Fruit fly (Drosophila melanogaster) whole organism, embryonic: ENCODE data around the gene CG17364.
A peak's percentile ranks its signal among the peaks of the same experiment; 100 is the strongest.

ENCODE experiments used
- Bdp1 ChIP-seq: fragments of 200-800 bp; sonication (Bioruptor generic); optimal IDR thresholded peaks from 3 replicates; lab custom pipeline; 2016; ENCODE audit warnings: missing biosample characterization, missing genetic modification characterization
- CG10147 ChIP-seq: fragments of 200-800 bp; sonication (Bioruptor generic); optimal IDR thresholded peaks from 2 replicates; lab custom pipeline; 2019; ENCODE audit warnings: missing biosample characterization, mild to moderate bottlenecking, missing genetic modification characterization, moderate library complexity
- CG1024 ChIP-seq: fragments of 200-800 bp; sonication (Bioruptor generic); IDR thresholded peaks from 2 replicates; pipeline ENCODE4 v1.3.6; 2022; ENCODE audit warnings: missing biosample characterization, missing genetic modification characterization
- CG10979 ChIP-seq: fragments of 200-800 bp; sonication (Bioruptor generic); optimal IDR thresholded peaks from 2 replicates; lab custom pipeline; 2018; ENCODE audit warnings: missing biosample characterization, mild to moderate bottlenecking, missing genetic modification characterization, moderate library complexity
- CG11696 ChIP-seq: fragments of 200-800 bp; sonication (Bioruptor generic); IDR thresholded peaks from 2 replicates; pipeline ENCODE4 v1.3.6; 2022; ENCODE audit warnings: missing biosample characterization, missing genetic modification characterization
- CG14710 ChIP-seq: fragments of 200-800 bp; sonication (Bioruptor generic); optimal IDR thresholded peaks from 3 replicates; lab custom pipeline; 2019; ENCODE audit warnings: missing biosample characterization, mild to moderate bottlenecking, missing genetic modification characterization, moderate library complexity
- CG14965 ChIP-seq: fragments of 200-800 bp; sonication (Bioruptor generic); optimal IDR thresholded peaks from 2 replicates; lab custom pipeline; 2016; ENCODE audit warnings: missing biosample characterization, missing genetic modification characterization, borderline replicate concordance
- CG1647 ChIP-seq: fragments of 200-800 bp; sonication (Bioruptor generic); optimal IDR thresholded peaks from 3 replicates; lab custom pipeline; 2016; ENCODE audit warnings: missing biosample characterization, missing genetic modification characterization
- CG17385 ChIP-seq: fragments of 200-800 bp; sonication (Bioruptor generic); optimal IDR thresholded peaks from 3 replicates; lab custom pipeline; 2018; ENCODE audit warnings: missing biosample characterization, mild to moderate bottlenecking, missing genetic modification characterization
- CG17802 ChIP-seq: fragments of 200-800 bp; sonication (Bioruptor generic); optimal IDR thresholded peaks from 2 replicates; lab custom pipeline; 2018; ENCODE audit warnings: missing biosample characterization, mild to moderate bottlenecking, missing genetic modification characterization, moderate library complexity
- CG17912 ChIP-seq: fragments of 200-800 bp; sonication (Bioruptor generic); optimal IDR thresholded peaks from 2 replicates; lab custom pipeline; 2018; ENCODE audit warnings: missing biosample characterization, mild to moderate bottlenecking, missing genetic modification characterization
- CG2116 ChIP-seq: fragments of 200-800 bp; sonication (Bioruptor generic); optimal IDR thresholded peaks from 3 replicates; lab custom pipeline; 2018; ENCODE audit warnings: missing biosample characterization, mild to moderate bottlenecking, missing genetic modification characterization
- CG2875 ChIP-seq: fragments of 200-800 bp; sonication (Bioruptor generic); optimal IDR thresholded peaks from 2 replicates; lab custom pipeline; 2017; ENCODE audit warnings: missing biosample characterization, mild to moderate bottlenecking, missing genetic modification characterization, missing genetic modification reagents
- CG3995 ChIP-seq: fragments of 200-800 bp; sonication (Bioruptor generic); optimal IDR thresholded peaks from 3 replicates; lab custom pipeline; 2016; ENCODE audit warnings: missing biosample characterization, missing genetic modification characterization
- CG6175 ChIP-seq: fragments of 200-800 bp; sonication (Bioruptor generic); IDR thresholded peaks from 3 replicates; pipeline ENCODE4 v1.3.6; 2022; ENCODE audit warnings: missing biosample characterization, missing genetic modification characterization
- CG6272 ChIP-seq: fragments of 200-800 bp; sonication (Bioruptor generic); IDR thresholded peaks from 2 replicates; pipeline ENCODE4 v1.3.6; 2022; ENCODE audit warnings: missing biosample characterization, missing genetic modification characterization
- CG6854 ChIP-seq: fragments of 200-800 bp; sonication (Bioruptor generic); optimal IDR thresholded peaks from 3 replicates; lab custom pipeline; 2017; ENCODE audit warnings: missing biosample characterization, mild to moderate bottlenecking, missing genetic modification characterization
- CG7839 ChIP-seq: fragments of 200-800 bp; sonication (Bioruptor generic); optimal IDR thresholded peaks from 3 replicates; lab custom pipeline; 2018; ENCODE audit warnings: missing biosample characterization, mild to moderate bottlenecking, missing genetic modification characterization, moderate library complexity
- CG7987 ChIP-seq: fragments of 200-800 bp; sonication (Bioruptor generic); optimal IDR thresholded peaks from 2 replicates; lab custom pipeline; 2018; ENCODE audit warnings: missing biosample characterization, mild to moderate bottlenecking, missing genetic modification characterization, moderate library complexity
- Chrac-16 ChIP-seq: fragments of 200-800 bp; sonication (Bioruptor generic); optimal IDR thresholded peaks from 3 replicates; lab custom pipeline; 2016; ENCODE audit warnings: missing biosample characterization, missing genetic modification characterization
- GATAe ChIP-seq: fragments of 200-800 bp; sonication (Bioruptor generic); conservative IDR thresholded peaks from 2 replicates; pipeline ENCODE4 v1.3.6; 2022; ENCODE audit warnings: missing biosample characterization, missing genetic modification characterization
- HHEX ChIP-seq: fragments of 200-800 bp; sonication (Bioruptor generic); optimal IDR thresholded peaks from 3 replicates; lab custom pipeline; 2017; ENCODE audit warnings: missing biosample characterization, mild to moderate bottlenecking, missing genetic modification characterization, missing genetic modification reagents
- HLH3B ChIP-seq: fragments of 200-800 bp; sonication (Bioruptor generic); IDR thresholded peaks from 2 replicates; pipeline ENCODE4 v1.3.6; 2022; ENCODE audit warnings: missing biosample characterization, missing genetic modification characterization
- HLHmδ ChIP-seq: fragments of 200-800 bp; sonication (Bioruptor generic); optimal IDR thresholded peaks from 2 replicates; lab custom pipeline; 2018; ENCODE audit warnings: missing biosample characterization, mild to moderate bottlenecking, missing genetic modification characterization, moderate library complexity
- Hand ChIP-seq: fragments of 200-800 bp; sonication (Bioruptor generic); optimal IDR thresholded peaks from 2 replicates; lab custom pipeline; 2017; ENCODE audit warnings: mild to moderate bottlenecking, missing biosample characterization, missing genetic modification reagents, missing genetic modification characterization
- Hr51 ChIP-seq, 2 experiments: fragments of 200-800 bp; sonication (Bioruptor generic); optimal IDR thresholded peaks; 2 replicates in 1 of 2; 3 replicates in 1 of 2; lab custom pipeline; 2016 to 2018; ENCODE audit warnings: missing biosample characterization in 2 of 2, missing genetic modification characterization in 2 of 2, mild to moderate bottlenecking in 1 of 2, moderate library complexity in 1 of 2
- Mad ChIP-seq: fragments of 200-800 bp; sonication (Bioruptor generic); optimal IDR thresholded peaks from 2 replicates; lab custom pipeline; 2016; ENCODE audit warnings: missing biosample characterization, missing genetic modification characterization
- Nf-YC ChIP-seq: fragments of 200-800 bp; optimal IDR thresholded peaks from 3 replicates; lab custom pipeline; 2019; ENCODE audit warnings: missing biosample characterization, mild to moderate bottlenecking, missing genetic modification characterization, moderate library complexity
- Sox100B ChIP-seq: fragments of 200-800 bp; sonication (Bioruptor generic); optimal IDR thresholded peaks from 3 replicates; lab custom pipeline; 2018; ENCODE audit warnings: missing biosample characterization, mild to moderate bottlenecking, missing genetic modification characterization
- ap ChIP-seq: fragments of 200-800 bp; sonication (Bioruptor generic); IDR thresholded peaks from 2 replicates; pipeline ENCODE4 v1.3.6; 2022; ENCODE audit warnings: missing biosample characterization, missing genetic modification characterization
- az2 ChIP-seq: fragments of 200-800 bp; sonication (Bioruptor generic); optimal IDR thresholded peaks from 3 replicates; lab custom pipeline; 2016; ENCODE audit warnings: missing biosample characterization, missing genetic modification characterization
- br ChIP-seq: fragments of >200 bp; optimal IDR thresholded peaks from 2 replicates; lab custom pipeline; 2017
- corto ChIP-seq: fragments of 200-800 bp; sonication (Bioruptor generic); optimal IDR thresholded peaks from 2 replicates; lab custom pipeline; 2016; ENCODE audit warnings: missing biosample characterization, mild to moderate bottlenecking, missing genetic modification characterization, moderate library complexity
- eve ChIP-seq, 2 experiments: fragments of >200 bp; optimal IDR thresholded peaks; 2 replicates each; lab custom pipeline; 2017; ENCODE audit warnings: missing biosample characterization in 2 of 2, missing genetic modification characterization in 2 of 2
- fd64A ChIP-seq: fragments of 200-800 bp; sonication (Bioruptor generic); optimal IDR thresholded peaks from 3 replicates; lab custom pipeline; 2018; ENCODE audit warnings: missing biosample characterization, mild to moderate bottlenecking, missing genetic modification characterization
- fu2 ChIP-seq: fragments of 200-800 bp; sonication (Bioruptor generic); optimal IDR thresholded peaks from 2 replicates; lab custom pipeline; 2016; ENCODE audit warnings: missing biosample characterization, missing genetic modification characterization
- hbn ChIP-seq: fragments of 200-800 bp; sonication (Bioruptor generic); IDR thresholded peaks from 2 replicates; pipeline ENCODE4 v1.3.6; 2022; ENCODE audit warnings: missing biosample characterization, missing genetic modification characterization; ENCODE audit not compliant: partially characterized antibody
- inv ChIP-seq: fragments of 200-800 bp; sonication (Bioruptor generic); IDR thresholded peaks from 2 replicates; pipeline ENCODE4 v1.3.6; 2022; ENCODE audit warnings: missing biosample characterization, missing genetic modification characterization; ENCODE audit not compliant: partially characterized antibody
- lmd ChIP-seq: fragments of 200-800 bp; sonication (Bioruptor generic); IDR thresholded peaks from 2 replicates; pipeline ENCODE4 v1.3.6; 2022; ENCODE audit warnings: missing biosample characterization, missing genetic modification characterization
- luna ChIP-seq: fragments of 200-800 bp; sonication (Bioruptor generic); optimal IDR thresholded peaks from 2 replicates; lab custom pipeline; 2016; ENCODE audit warnings: missing biosample characterization, missing genetic modification characterization
- otp ChIP-seq: fragments of 200-800 bp; sonication (Bioruptor generic); IDR thresholded peaks from 3 replicates; pipeline ENCODE4, ENCODE4 v1.3.6; 2022; ENCODE audit warnings: missing biosample characterization, missing genetic modification characterization
- peb ChIP-seq: fragments of 200-800 bp; sonication (Bioruptor generic); IDR thresholded peaks from 2 replicates; pipeline ENCODE4 v1.3.6; 2022; ENCODE audit warnings: missing biosample characterization, missing genetic modification characterization
- pros ChIP-seq: fragments of 200-800 bp; sonication (Bioruptor generic); optimal IDR thresholded peaks from 3 replicates; lab custom pipeline; 2019; ENCODE audit warnings: missing biosample characterization, mild to moderate bottlenecking, missing genetic modification characterization, moderate library complexity
- rib ChIP-seq: fragments of 200-800 bp; sonication (Bioruptor generic); IDR thresholded peaks from 2 replicates; pipeline ENCODE4 v1.3.6; 2022; ENCODE audit warnings: missing biosample characterization, missing genetic modification characterization
- sim ChIP-seq: fragments of 200-800 bp; sonication (Bioruptor generic); IDR thresholded peaks from 2 replicates; pipeline ENCODE4 v1.3.6; 2022; ENCODE audit warnings: missing biosample characterization, missing genetic modification characterization
- slp2 ChIP-seq: fragments of 200-800 bp; sonication (Bioruptor generic); optimal IDR thresholded peaks from 2 replicates; lab custom pipeline; 2016; ENCODE audit warnings: missing biosample characterization, missing genetic modification characterization
- so ChIP-seq: fragments of 200-800 bp; sonication (Bioruptor generic); IDR thresholded peaks from 3 replicates; pipeline ENCODE4 v1.3.6; 2022; ENCODE audit warnings: missing biosample characterization, missing genetic modification characterization
- sug ChIP-seq: fragments of 200-800 bp; optimal IDR thresholded peaks from 2 replicates; lab custom pipeline; 2019; ENCODE audit warnings: missing biosample characterization, mild to moderate bottlenecking, missing genetic modification characterization, moderate library complexity
- tna ChIP-seq: fragments of 200-800 bp; sonication (Bioruptor generic); IDR thresholded peaks from 2 replicates; pipeline ENCODE4 v1.3.6; 2022; ENCODE audit warnings: missing biosample characterization, missing genetic modification characterization; ENCODE audit not compliant: partially characterized antibody
- trem ChIP-seq: fragments of 200-800 bp; optimal IDR thresholded peaks from 3 replicates; lab custom pipeline; 2019; ENCODE audit warnings: missing biosample characterization, mild to moderate bottlenecking, missing genetic modification characterization, moderate library complexity
- trh ChIP-seq: fragments of 200-800 bp; sonication (Bioruptor generic); optimal IDR thresholded peaks from 2 replicates; lab custom pipeline; 2016; ENCODE audit warnings: missing biosample characterization, missing genetic modification characterization
- zfh1 ChIP-seq: fragments of 200-800 bp; sonication (Bioruptor generic); IDR thresholded peaks from 3 replicates; pipeline ENCODE4 v1.3.6; 2022; ENCODE audit warnings: missing biosample characterization, missing genetic modification characterization

Gene CG17364

DNA sequence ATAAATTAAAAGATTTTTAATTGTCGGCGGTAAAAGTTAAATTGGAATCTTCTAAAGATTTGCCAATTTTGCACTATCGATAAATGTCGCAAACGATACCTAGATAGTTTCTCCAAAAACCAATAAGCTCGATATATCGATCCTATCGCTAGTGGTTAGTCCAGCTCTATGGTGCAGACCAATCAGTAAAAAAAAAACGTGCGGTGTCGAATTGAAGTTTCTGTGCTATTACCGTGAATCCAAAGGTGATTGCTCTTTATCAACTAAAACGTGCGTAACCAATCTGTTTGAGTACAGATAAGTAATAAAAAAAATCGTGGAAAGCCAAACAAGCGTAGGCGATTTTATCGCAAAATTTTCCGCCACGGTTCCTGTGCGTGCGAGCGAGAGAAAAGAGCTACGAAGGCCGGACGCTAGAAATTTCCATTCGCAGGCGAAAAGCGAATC lies 43.7 kb upstream of the CG17364 start, which contains the start of gene Hsp110 (continued):
- TF ChIP-seq CG7987 (peak; percentile 47), sug (tag; lab: Kevin White, UChicago) (peak; percentile 49), CG6272 (GFP tag; lab: Robert Waterston, UW) (no peak), CG17385 (GFP tag; lab: Kevin White, UChicago) (no peak), CG11696 (no peak), CG14710 (peak; percentile 70), CG1647 (GFP tag; lab: Kevin White, UChicago) (no peak), Hand (GFP tag; lab: Kevin White, UChicago) (peak; percentile 16), pros (no peak), CG7839 (tag; lab: Kevin White, UChicago) (peak; percentile 37), Sox100B (no peak), HLH3B (GFP tag; lab: Robert Waterston, UW) (no peak), rib (GFP tag; lab: Robert Waterston, UW) (peak; percentile 81), Bdp1 (GFP tag; lab: Kevin White, UChicago) (no peak), CG17912 (peak; percentile 62), trh (GFP tag; lab: Kevin White, UChicago) (no peak), CG1024 (no peak), fd64A (GFP tag; lab: Kevin White, UChicago) (no peak), lmd (GFP tag; lab: Robert Waterston, UW) (no peak), zfh1 (GFP tag; lab: Robert Waterston, UW) (no peak), eve (GFP tag; optimal IDR thresholded peaks at IDR 0.05; lab: Kevin White, UChicago) (no peak), otp (GFP tag; lab: Robert Waterston, UW) (peak; percentile 26; the same call in 1 of the 3 replicates), tna (peak; percentile 99), slp2 (GFP tag; lab: Kevin White, UChicago) (no peak), corto (GFP tag; lab: Kevin White, UChicago) (peak; percentile 23), peb (GFP tag; lab: Robert Waterston, UW) (no peak), CG14965 (GFP tag; lab: Kevin White, UChicago) (no peak), br (lab: Kevin White, UChicago) (no peak), CG6175 (GFP tag; lab: Robert Waterston, UW) (no peak), CG17802 (tag; lab: Kevin White, UChicago) (no peak), inv (peak; percentile 99), CG10147 (GFP tag; lab: Kevin White, UChicago) (no peak), hbn (GFP tag; lab: Robert Waterston, UW) (peak; percentile 98), GATAe (GFP tag; lab: Robert Waterston, UW) (peak; percentile 52; the same call in 1 of the 2 replicates), Mad (GFP tag; lab: Kevin White, UChicago) (no peak), CG6854 (GFP tag; lab: Kevin White, UChicago) (no peak), HLHmδ (no peak), az2 (GFP tag; lab: Kevin White, UChicago) (no peak), trem (peak; percentile 65), Hr51 (GFP tag; optimal IDR thresholded peaks at IDR 0.05; lab: Kevin White, UChicago) (no peak), HHEX (GFP tag; lab: Kevin White, UChicago) (no peak), luna (GFP tag; lab: Kevin White, UChicago) (no peak), CG10979 (tag; lab: Kevin White, UChicago) (peak; percentile 25), CG2875 (GFP tag; lab: Kevin White, UChicago) (no peak), fu2 (GFP tag; lab: Kevin White, UChicago) (no peak), CG2116 (GFP tag; lab: Kevin White, UChicago) (peak; percentile 90), ap (GFP tag; lab: Robert Waterston, UW) (no peak), so (GFP tag; lab: Robert Waterston, UW) (no peak), sim (GFP tag; lab: Robert Waterston, UW) (no peak), CG3995 (GFP tag; lab: Kevin White, UChicago) (peak; percentile 3), Chrac-16 (no peak), Nf-YC (tag; lab: Kevin White, UChicago) (peak; percentile 32)
